Worm (Caenorhabditis elegans) whole organism, L1 larva: ENCODE measurements around the gene F53B1.8.

ENCODE experiments used
- C34B4.2 ChIP-seq: sonication (generic microtip); optimal IDR thresholded peaks from 2 replicates; lab custom pipeline; 2017; ENCODE audit warnings: mild to moderate bottlenecking, missing genetic modification characterization, missing compliant biosample characterization
- Y116A8C.19 ChIP-seq: sonication (generic microtip); optimal IDR thresholded peaks from 2 replicates; lab custom pipeline; 2016; ENCODE audit warnings: missing compliant biosample characterization, missing genetic modification characterization, borderline replicate concordance
- blmp-1 ChIP-seq: fragments of 150-350 bp; optimal IDR thresholded peaks from 2 replicates; lab custom pipeline; 2014; ENCODE audit warnings: missing biosample characterization, missing genetic modification characterization
- ceh-8 ChIP-seq: fragments of 200-800 bp; sonication (Bioruptor generic); optimal IDR thresholded peaks from 2 replicates; lab custom pipeline; 2018; ENCODE audit warnings: mild to moderate bottlenecking, missing genetic modification characterization, moderate library complexity, missing compliant biosample characterization
- ceh-90 ChIP-seq: sonication (generic microtip); optimal IDR thresholded peaks from 2 replicates; lab custom pipeline; 2016; ENCODE audit warnings: missing genetic modification characterization, missing compliant biosample characterization
- dsc-1 ChIP-seq: sonication (generic microtip); optimal IDR thresholded peaks from 2 replicates; lab custom pipeline; 2016; ENCODE audit warnings: mild to moderate bottlenecking, missing genetic modification characterization, missing compliant biosample characterization
- efl-1 ChIP-seq, 4 experiments: fragments of 150-350 bp; optimal IDR thresholded peaks in 3 of 4; peaks in 1 of 4; 1 replicate in 1 of 4; 2 replicates in 3 of 4; lab custom pipeline; 2014; ENCODE audit warnings: missing biosample characterization in 2 of 4, missing genetic modification characterization in 2 of 4, missing genetic modification reagents in 2 of 4
- efl-3 ChIP-seq: fragments of 200-800 bp; sonication (Bioruptor generic); optimal IDR thresholded peaks from 2 replicates; lab custom pipeline; 2018; ENCODE audit warnings: mild to moderate bottlenecking, missing genetic modification characterization, missing compliant biosample characterization
- elt-2 ChIP-seq: sonication (generic microtip); optimal IDR thresholded peaks from 2 replicates; lab custom pipeline; 2016; ENCODE audit warnings: missing genetic modification characterization, mild to moderate bottlenecking, inconsistent platforms, missing compliant biosample characterization, missing genetic modification reagents
- ets-5 ChIP-seq: fragments of 200-800 bp; sonication (Bioruptor generic); IDR thresholded peaks from 2 replicates; pipeline ENCODE4 v1.3.6; 2022; ENCODE audit warnings: missing genetic modification characterization, missing compliant biosample characterization
- fkh-10 ChIP-seq: sonication (generic microtip); optimal IDR thresholded peaks from 2 replicates; lab custom pipeline; 2017; ENCODE audit warnings: missing biosample characterization, missing genetic modification reagents, missing genetic modification characterization
- fkh-4 ChIP-seq: sonication (generic microtip); optimal IDR thresholded peaks from 2 replicates; lab custom pipeline; 2016; ENCODE audit warnings: missing compliant biosample characterization, missing genetic modification characterization, borderline replicate concordance
- fkh-8 ChIP-seq: sonication (generic microtip); optimal IDR thresholded peaks from 2 replicates; lab custom pipeline; 2016; ENCODE audit warnings: mild to moderate bottlenecking, missing genetic modification characterization, missing compliant biosample characterization
- fos-1 ChIP-seq: fragments of 150-350 bp; optimal IDR thresholded peaks from 2 replicates; lab custom pipeline; 2014; ENCODE audit warnings: missing biosample characterization, missing genetic modification characterization
- irx-1 ChIP-seq: sonication (generic microtip); optimal IDR thresholded peaks from 2 replicates; lab custom pipeline; 2016; ENCODE audit warnings: missing genetic modification characterization, missing compliant biosample characterization
- jun-1 ChIP-seq: fragments of 150-350 bp; optimal IDR thresholded peaks from 2 replicates; lab custom pipeline; 2014; ENCODE audit warnings: missing biosample characterization, missing genetic modification reagents, missing genetic modification characterization
- lin-14 ChIP-seq: fragments of 200-800 bp; sonication (Bioruptor generic); optimal IDR thresholded peaks from 2 replicates; lab custom pipeline; 2018; ENCODE audit warnings: mild to moderate bottlenecking, missing genetic modification characterization, moderate library complexity, missing compliant biosample characterization
- lin-15B ChIP-seq: fragments of 150-350 bp; sonication (generic microtip); optimal IDR thresholded peaks from 3 replicates; lab custom pipeline; 2014; ENCODE audit warnings: missing biosample characterization, missing genetic modification characterization
- lin-35 ChIP-seq, 2 experiments: fragments of 150-350 bp; optimal IDR thresholded peaks; 2 replicates each; lab custom pipeline; 2014; ENCODE audit warnings: missing biosample characterization in 2 of 2, missing genetic modification characterization in 2 of 2, missing genetic modification reagents in 2 of 2
- lin-39 ChIP-seq: fragments of 150-350 bp; optimal IDR thresholded peaks from 2 replicates; lab custom pipeline; 2014; ENCODE audit warnings: missing biosample characterization, missing genetic modification reagents, missing genetic modification characterization
- lir-3 ChIP-seq: sonication (generic microtip); optimal IDR thresholded peaks from 2 replicates; lab custom pipeline; 2016; ENCODE audit warnings: mild to moderate bottlenecking, missing genetic modification characterization, moderate library complexity, missing compliant biosample characterization; ENCODE audit not compliant: poor library complexity
- lsy-2 ChIP-seq, 2 experiments: fragments of 150-350 bp; optimal IDR thresholded peaks; 2 replicates each; lab custom pipeline; 2014; ENCODE audit warnings: missing biosample characterization in 2 of 2, missing genetic modification characterization in 2 of 2
- mef-2 ChIP-seq: fragments of 150-350 bp; optimal IDR thresholded peaks from 2 replicates; lab custom pipeline; 2014; ENCODE audit warnings: missing biosample characterization, missing genetic modification characterization
- nhr-12 ChIP-seq: sonication (generic microtip); optimal IDR thresholded peaks from 2 replicates; lab custom pipeline; 2017; ENCODE audit warnings: missing biosample characterization, missing genetic modification characterization
- nhr-20 ChIP-seq: sonication (generic microtip); optimal IDR thresholded peaks from 2 replicates; lab custom pipeline; 2016; ENCODE audit warnings: mild to moderate bottlenecking, missing genetic modification characterization, missing compliant biosample characterization
- nhr-47 ChIP-seq: sonication (generic microtip); optimal IDR thresholded peaks from 2 replicates; lab custom pipeline; 2016; ENCODE audit warnings: mild to moderate bottlenecking, missing genetic modification characterization, moderate library complexity, missing compliant biosample characterization
- nhr-71 ChIP-seq: sonication (generic microtip); optimal IDR thresholded peaks from 2 replicates; lab custom pipeline; 2016; ENCODE audit warnings: mild to moderate bottlenecking, missing genetic modification characterization, moderate library complexity, missing compliant biosample characterization
- pqm-1 ChIP-seq: sonication (generic microtip); optimal IDR thresholded peaks from 3 replicates; lab custom pipeline; 2017; ENCODE audit warnings: missing biosample characterization, missing genetic modification characterization
- rnt-1 ChIP-seq: sonication (generic microtip); optimal IDR thresholded peaks from 2 replicates; lab custom pipeline; 2016; ENCODE audit warnings: mild to moderate bottlenecking, missing genetic modification characterization, moderate library complexity, missing compliant biosample characterization
- skn-1 ChIP-seq: fragments of 150-350 bp; optimal IDR thresholded peaks from 2 replicates; lab custom pipeline; 2014; ENCODE audit warnings: missing biosample characterization, missing genetic modification characterization
- snu-23 ChIP-seq: sonication (generic microtip); optimal IDR thresholded peaks from 2 replicates; lab custom pipeline; 2016; ENCODE audit warnings: missing genetic modification characterization, missing compliant biosample characterization
- sptf-1 ChIP-seq: fragments of 150-350 bp; optimal IDR thresholded peaks from 2 replicates; lab custom pipeline; 2014; ENCODE audit warnings: missing biosample characterization, missing genetic modification characterization
- swsn-7 ChIP-seq: sonication (generic microtip); optimal IDR thresholded peaks from 2 replicates; lab custom pipeline; 2016; ENCODE audit warnings: missing genetic modification characterization, missing compliant biosample characterization
- unc-130 ChIP-seq: fragments of 150-350 bp; optimal IDR thresholded peaks from 2 replicates; lab custom pipeline; 2017; ENCODE audit warnings: missing biosample characterization, missing genetic modification characterization, inconsistent platforms
- unc-30 ChIP-seq: sonication (generic microtip); optimal IDR thresholded peaks from 2 replicates; lab custom pipeline; 2017; ENCODE audit warnings: missing biosample characterization, missing genetic modification characterization
- unc-98 ChIP-seq: fragments of 200-800 bp; sonication (Bioruptor generic); IDR thresholded peaks from 2 replicates; pipeline ENCODE4 v1.3.6; 2022; ENCODE audit warnings: missing genetic modification characterization, missing compliant biosample characterization
- xbp-1 ChIP-seq: sonication (generic microtip); optimal IDR thresholded peaks from 2 replicates; lab custom pipeline; 2016; ENCODE audit warnings: missing genetic modification characterization, missing compliant biosample characterization
- zag-1 ChIP-seq: fragments of 150-350 bp; optimal IDR thresholded peaks from 2 replicates; lab custom pipeline; 2014; ENCODE audit warnings: missing biosample characterization, missing genetic modification characterization
- ztf-4 ChIP-seq: fragments of 150-350 bp; optimal IDR thresholded peaks from 2 replicates; lab custom pipeline; 2014; ENCODE audit warnings: missing biosample characterization, missing genetic modification characterization

F53B1.8 gene

ce11 chrX:2138923-2139322, 8.9 kb upstream of the F53B1.8 start:
- TF ChIP-seq nhr-71 (tag; lab: Kevin White, UChicago) (peak; percentile 34), fkh-10 (GFP tag; lab: Kevin White, UChicago) (peak; percentile 91), lin-14 (GFP tag; lab: Kevin White, UChicago) (peak; percentile 86), efl-1 (optimal IDR thresholded peaks at IDR 0.05; lab: Kevin White, UChicago) (no peak), efl-1 (GFP tag; optimal IDR thresholded peaks at IDR 0.05 in 1 of 2; lab: Kevin White, UChicago) (peak in 1 of 2 experiments; percentile 40), xbp-1 (no peak), dsc-1 (peak; percentile 15), ceh-90 (tag; lab: Kevin White, UChicago) (no peak), fkh-4 (tag; lab: Kevin White, UChicago) (no peak), lsy-2 (tag; optimal IDR thresholded peaks at IDR 0.05; lab: Kevin White, UChicago) (peak in 1 of 2 experiments; percentile 27), snu-23 (GFP tag; lab: Kevin White, UChicago) (peak; percentile 17), skn-1 (tag; lab: Kevin White, UChicago) (peak; percentile 19), ceh-8 (GFP tag; lab: Kevin White, UChicago) (no peak)
- TF ChIP-seq, all 84 proteins: peak for 8

- TF ChIP-seq unc-130 (tag; lab: Kevin White, UChicago) (no peak), unc-98 (no peak), nhr-47 (no peak), efl-3 (GFP tag; lab: Kevin White, UChicago) (no peak), ztf-4 (no peak), skn-1 (tag; lab: Kevin White, UChicago) (no peak), unc-30 (tag; lab: Kevin White, UChicago) (no peak), lin-14 (GFP tag; lab: Kevin White, UChicago) (peak; percentile 32), sptf-1 (tag; lab: Kevin White, UChicago) (no peak)
Observed at ce11 chrX:2136937-2137336, 6.9 kb upstream of the F53B1.8 start.

ce11 chrX:2131650-2132049, 1.6 kb upstream of the F53B1.8 start, which contains the start of gene F53B1.9:
Gene F53B1.9 (minus strand): TSS chrX:2131844.
- no peak for TF ChIP-seq fkh-4 (tag; lab: Kevin White, UChicago)
- TF ChIP-seq lin-14 (GFP tag; lab: Kevin White, UChicago): peak; percentile 69

ce11 chrX:2120961-2121360, 9.1 kb downstream of the F53B1.8 start, which contains the start of gene gpa-5:
Gene gpa-5 (minus strand): TSS chrX:2121061.
- TF ChIP-seq skn-1 (tag; lab: Kevin White, UChicago) (no peak), nhr-47 (no peak), mef-2 (tag; lab: Kevin White, UChicago) (no peak), pqm-1 (tag; lab: Kevin White, UChicago) (no peak), lin-35 (GFP tag; optimal IDR thresholded peaks at IDR 0.05; lab: Kevin White, UChicago) (no peak)

- TF ChIP-seq blmp-1 (tag; lab: Kevin White, UChicago) (peak; percentile 60), pqm-1 (tag; lab: Kevin White, UChicago) (no peak), nhr-12 (tag; lab: Kevin White, UChicago) (no peak), fos-1 (tag; lab: Kevin White, UChicago) (no peak), lin-15B (tag; lab: Kevin White, UChicago) (no peak), skn-1 (tag; lab: Kevin White, UChicago) (no peak)
Observed at ce11 chrX:2118162-2118561, 11.9 kb downstream of the F53B1.8 start, which contains the start of gene swip-10. Gene swip-10 (minus strand): TSS chrX:2118262.

ce11 chrX:2116304-2116867, 13.7 kb downstream of the F53B1.8 start:
- TF ChIP-seq fkh-10 (GFP tag; lab: Kevin White, UChicago) (no peak), jun-1 (no peak), C34B4.2 (tag; lab: Kevin White, UChicago) (no peak), lsy-2 (tag; optimal IDR thresholded peaks at IDR 0.05; lab: Kevin White, UChicago) (no peak), lir-3 (tag; lab: Kevin White, UChicago) (no peak), swsn-7 (tag; lab: Kevin White, UChicago) (no peak), ceh-8 (GFP tag; lab: Kevin White, UChicago) (no peak), lin-39 (no peak), skn-1 (tag; lab: Kevin White, UChicago) (no peak), elt-2 (tag; lab: Kevin White, UChicago) (no peak), mef-2 (tag; lab: Kevin White, UChicago) (no peak), ets-5 (GFP tag; lab: Robert Waterston, UW) (no peak), Y116A8C.19 (tag; lab: Kevin White, UChicago) (no peak), nhr-71 (tag; lab: Kevin White, UChicago) (peak; percentile 9), irx-1 (tag; lab: Kevin White, UChicago) (no peak), lin-14 (GFP tag; lab: Kevin White, UChicago) (peak; percentile 19), unc-30 (tag; lab: Kevin White, UChicago) (no peak), nhr-20 (peak; percentile 4), zag-1 (tag; lab: Kevin White, UChicago) (no peak), dsc-1 (no peak), rnt-1 (tag; lab: Kevin White, UChicago) (no peak), fkh-8 (tag; lab: Kevin White, UChicago) (no peak), lin-35 (GFP tag; optimal IDR thresholded peaks at IDR 0.05; lab: Kevin White, UChicago) (no peak), efl-3 (GFP tag; lab: Kevin White, UChicago) (no peak)
